Fruit fly (Drosophila melanogaster) whole organism: ENCODE data around the gene Or22b.

ENCODE experiments used
- CG8478 ChIP-seq: fragments of >200 bp; optimal IDR thresholded peaks from 2 replicates; lab custom pipeline; 2018; ENCODE audit warnings: inconsistent platforms
- Dll ChIP-seq: fragments of >200 bp; optimal IDR thresholded peaks from 2 replicates; lab custom pipeline; 2017
- EcR ChIP-seq, 2 experiments: fragments of >200 bp; optimal IDR thresholded peaks; 2 replicates each; lab custom pipeline; 2017; ENCODE audit warnings: missing biosample characterization in 2 of 2, missing genetic modification characterization in 2 of 2, missing genetic modification reagents in 2 of 2
- pan ChIP-seq: fragments of >200 bp; optimal IDR thresholded peaks from 2 replicates; lab custom pipeline; 2017
- psq ChIP-seq: fragments of >200 bp; optimal IDR thresholded peaks from 2 replicates; lab custom pipeline; 2017
- usp ChIP-seq: fragments of >200 bp; optimal IDR thresholded peaks from 2 replicates; lab custom pipeline; 2017; ENCODE audit warnings: missing biosample characterization, missing genetic modification characterization, mixed read lengths

dm6 chr2L:1538132-1538531 is 15.6 kb downstream of the Or22b start:
- TF ChIP-seq psq (lab: Kevin White, UChicago), result no peak
- no peak for TF ChIP-seq pan (lab: Kevin White, UChicago)
- TF ChIP-seq usp (GFP tag; lab: Kevin White, UChicago), result no peak
- no peak for TF ChIP-seq CG8478 (lab: Kevin White, UChicago)
- no peak for TF ChIP-seq EcR (GFP tag; optimal IDR thresholded peaks at IDR 0.05; lab: Kevin White, UChicago)
- no peak for TF ChIP-seq Dll
